Fruit fly (Drosophila melanogaster): ENCODE results near the gene cDIP.
A peak's percentile ranks its signal among the peaks of the same experiment; 100 is the strongest.

cDIP gene

dm6 chr3R:21180391-21180796, 19.5 kb upstream of the cDIP start (continued):
- no peak for TF ChIP-seq CG8290 (GFP tag; optimal IDR thresholded peaks at IDR 0.05)
- no peak for TF ChIP-seq CG8290 (tag; optimal IDR thresholded peaks at IDR 0.05)
- no peak for TF ChIP-seq BEAF-32 (GFP tag; optimal IDR thresholded peaks at IDR 0.05)
- TF ChIP-seq h (optimal IDR thresholded peaks at IDR 0.05) = no peak
- TF ChIP-seq dmrt99B (tag; optimal IDR thresholded peaks at IDR 0.05) = peak; percentile 16
- TF ChIP-seq pzg (GFP tag; optimal IDR thresholded peaks at IDR 0.05) = no peak
- TF ChIP-seq Hmx (GFP tag; optimal IDR thresholded peaks at IDR 0.05) = no peak
- no peak for TF ChIP-seq CG17829 (tag; optimal IDR thresholded peaks at IDR 0.05)
- no peak for TF ChIP-seq ttk (GFP tag; IDR thresholded peaks at IDR 0.05)
- TF ChIP-seq chm (GFP tag; IDR thresholded peaks at IDR 0.05) = peak; percentile 25; the same call in 1 of the 2 replicates
- no peak for TF ChIP-seq Doc3 (GFP tag; IDR thresholded peaks at IDR 0.05; ENCODE audit: partially characterized antibody)
- no peak for TF ChIP-seq zen (tag; optimal IDR thresholded peaks at IDR 0.05)
- no peak for TF ChIP-seq Gsc (GFP tag; IDR thresholded peaks at IDR 0.05)
- no peak for TF ChIP-seq CG10543 (GFP tag; optimal IDR thresholded peaks at IDR 0.05)
- TF ChIP-seq wor (GFP tag; IDR thresholded peaks at IDR 0.05) = no peak
- TF ChIP-seq sr (GFP tag; IDR thresholded peaks at IDR 0.05) = no peak
- no peak for TF ChIP-seq CG9437 (GFP tag; optimal IDR thresholded peaks at IDR 0.05)
- no peak for TF ChIP-seq CG12391 (tag; optimal IDR thresholded peaks at IDR 0.05)
- TF ChIP-seq ash1 (GFP tag; optimal IDR thresholded peaks at IDR 0.05) = no peak
- no peak for TF ChIP-seq repo (GFP tag; optimal IDR thresholded peaks at IDR 0.05)
- TF ChIP-seq lov (optimal IDR thresholded peaks at IDR 0.05) = no peak
- no peak for TF ChIP-seq lov (GFP tag; IDR thresholded peaks at IDR 0.05)
- no peak for TF ChIP-seq shn (GFP tag; optimal IDR thresholded peaks at IDR 0.05)
- no peak for TF ChIP-seq crc (GFP tag; optimal IDR thresholded peaks at IDR 0.05)
- no peak for TF ChIP-seq C15 (GFP tag; IDR thresholded peaks at IDR 0.05)
- peak; percentile 11 for TF ChIP-seq Dek (tag; optimal IDR thresholded peaks at IDR 0.05)
- TF ChIP-seq zfh2 (GFP tag; optimal IDR thresholded peaks at IDR 0.05) = no peak
- no peak for TF ChIP-seq ewg (GFP tag; optimal IDR thresholded peaks at IDR 0.05)
- TF ChIP-seq bowl (GFP tag; IDR thresholded peaks at IDR 0.05) = no peak
- TF ChIP-seq CG17361 (GFP tag; IDR thresholded peaks at IDR 0.05) = no peak
- no peak for TF ChIP-seq BtbVII (GFP tag; optimal IDR thresholded peaks at IDR 0.05)
- 0 out of 2 replicates have a peak, but pooled peaks have one; percentile 10 for TF ChIP-seq slbo (GFP tag; IDR thresholded peaks at IDR 0.05)
- no peak for TF ChIP-seq CG16813 (GFP tag; IDR thresholded peaks at IDR 0.05; ENCODE audit: partially characterized antibody)
- no peak for TF ChIP-seq hb (GFP tag; IDR thresholded peaks at IDR 0.05; ENCODE audit: partially characterized antibody)
- TF ChIP-seq hbn (GFP tag; IDR thresholded peaks at IDR 0.05; ENCODE audit: partially characterized antibody) = no peak
- TF ChIP-seq NFAT (GFP tag; IDR thresholded peaks at IDR 0.05) = no peak
- TF ChIP-seq z (GFP tag; IDR thresholded peaks at IDR 0.05) = no peak
- no peak for TF ChIP-seq zf30C (GFP tag; optimal IDR thresholded peaks at IDR 0.05)
- no peak for TF ChIP-seq CG10959 (GFP tag; IDR thresholded peaks at IDR 0.05)
- TF ChIP-seq crol (GFP tag; IDR thresholded peaks at IDR 0.05) = no peak
- 0 out of 2 replicates have a peak, but pooled peaks have one; percentile 10 for TF ChIP-seq CG9932 (GFP tag; IDR thresholded peaks at IDR 0.05)
- TF ChIP-seq CG11456 (GFP tag; IDR thresholded peaks at IDR 0.05) = no peak
- TF ChIP-seq CG13424 (tag; optimal IDR thresholded peaks at IDR 0.05) = no peak
- TF ChIP-seq lilli (GFP tag; optimal IDR thresholded peaks at IDR 0.05) = peak; percentile 10
- no peak for TF ChIP-seq fru (optimal IDR thresholded peaks at IDR 0.05)
- no peak for TF ChIP-seq Neu2 (GFP tag; optimal IDR thresholded peaks at IDR 0.05; ENCODE audit: borderline replicate concordance)
- TF ChIP-seq exex (tag; optimal IDR thresholded peaks at IDR 0.05) = no peak
- no peak for TF ChIP-seq GATAe (GFP tag; conservative IDR thresholded peaks at IDR 0.05)
- no peak for TF ChIP-seq pb (GFP tag; optimal IDR thresholded peaks at IDR 0.05)
- TF ChIP-seq CG13296 (GFP tag; optimal IDR thresholded peaks at IDR 0.05) = no peak
- no peak for TF ChIP-seq scrt (GFP tag; optimal IDR thresholded peaks at IDR 0.05)
- TF ChIP-seq CG42726 (GFP tag; IDR thresholded peaks at IDR 0.05; ENCODE audit: partially characterized antibody) = no peak
- TF ChIP-seq Sry-δ (GFP tag; optimal IDR thresholded peaks at IDR 0.05) = no peak

All from whole organism, embryonic.